Worm (Caenorhabditis elegans) whole organism, late embryonic: Measurements from ENCODE around the gene fbxa-182.

Experiments
- C38D4.7 ChIP-seq: fragments of 200-800 bp; sonication (Bioruptor generic); optimal IDR thresholded peaks from 2 replicates; lab custom pipeline; 2018; ENCODE audit warnings: mild to moderate bottlenecking, missing genetic modification characterization, moderate library complexity, missing compliant biosample characterization
- F13H6.1 ChIP-seq: sonication (generic microtip); optimal IDR thresholded peaks from 2 replicates; lab custom pipeline; 2016; ENCODE audit warnings: missing genetic modification characterization, missing compliant biosample characterization
- K02D7.2 ChIP-seq: sonication (generic microtip); optimal IDR thresholded peaks from 2 replicates; lab custom pipeline; 2017; ENCODE audit warnings: mild to moderate bottlenecking, missing genetic modification characterization, missing compliant biosample characterization
- K09A11.1 ChIP-seq: sonication (generic microtip); optimal IDR thresholded peaks from 2 replicates; lab custom pipeline; 2017; ENCODE audit warnings: antibody characterized with exemption, mild to moderate bottlenecking, missing genetic modification characterization, missing compliant biosample characterization; ENCODE audit not compliant: insufficient read depth
- ama-1 ChIP-seq: fragments of 150-350 bp; optimal IDR thresholded peaks from 2 replicates; lab custom pipeline; 2014
- ceh-22 ChIP-seq: sonication (generic microtip); optimal IDR thresholded peaks from 2 replicates; lab custom pipeline; 2017; ENCODE audit warnings: missing biosample characterization, missing genetic modification characterization
- ceh-30 ChIP-seq: fragments of 150-350 bp; optimal IDR thresholded peaks from 2 replicates; lab custom pipeline; 2014; ENCODE audit warnings: missing biosample characterization, missing genetic modification characterization
- ceh-34 ChIP-seq: sonication (generic microtip); optimal IDR thresholded peaks from 2 replicates; lab custom pipeline; 2016; ENCODE audit warnings: mild to moderate bottlenecking, missing genetic modification characterization, missing compliant biosample characterization
- ceh-45 ChIP-seq: fragments of 200-800 bp; sonication (Bioruptor generic); IDR thresholded peaks from 2 replicates; pipeline ENCODE4 v1.3.6; 2022; ENCODE audit warnings: missing genetic modification reagents, missing genetic modification characterization, missing compliant biosample characterization
- ceh-48 ChIP-seq: sonication (generic microtip); optimal IDR thresholded peaks from 2 replicates; lab custom pipeline; 2016; ENCODE audit warnings: missing genetic modification characterization, inconsistent platforms, missing compliant biosample characterization
- ceh-6 ChIP-seq: fragments of 200-800 bp; sonication (Bioruptor generic); optimal IDR thresholded peaks from 2 replicates; lab custom pipeline; 2018; ENCODE audit warnings: mild to moderate bottlenecking, missing genetic modification characterization, missing compliant biosample characterization
- ceh-9 ChIP-seq: sonication (generic microtip); optimal IDR thresholded peaks from 2 replicates; lab custom pipeline; 2016; ENCODE audit warnings: mild to moderate bottlenecking, missing genetic modification characterization, inconsistent platforms, missing compliant biosample characterization
- dve-1 ChIP-seq: sonication (generic microtip); optimal IDR thresholded peaks from 2 replicates; lab custom pipeline; 2017; ENCODE audit warnings: antibody characterized with exemption, mild to moderate bottlenecking, missing genetic modification characterization, missing compliant biosample characterization
- elt-2 ChIP-seq: sonication (generic microtip); optimal IDR thresholded peaks from 2 replicates; lab custom pipeline; 2016; ENCODE audit warnings: missing genetic modification reagents, missing genetic modification characterization, missing compliant biosample characterization
- elt-4 ChIP-seq: sonication (generic microtip); optimal IDR thresholded peaks from 2 replicates; lab custom pipeline; 2016; ENCODE audit warnings: missing genetic modification characterization, missing compliant biosample characterization
- ets-4 ChIP-seq: sonication (generic microtip); optimal IDR thresholded peaks from 2 replicates; lab custom pipeline; 2016; ENCODE audit warnings: missing genetic modification characterization, missing compliant biosample characterization
- hlh-15 ChIP-seq: sonication (generic microtip); optimal IDR thresholded peaks from 2 replicates; lab custom pipeline; 2016; ENCODE audit warnings: missing genetic modification characterization, missing compliant biosample characterization
- hlh-6 ChIP-seq: sonication (generic microtip); optimal IDR thresholded peaks from 2 replicates; lab custom pipeline; 2016; ENCODE audit warnings: missing genotype, missing genetic modification characterization, missing compliant biosample characterization
- lin-11 ChIP-seq: fragments of 200-800 bp; sonication (Bioruptor generic); optimal IDR thresholded peaks from 2 replicates; lab custom pipeline; 2018; ENCODE audit warnings: mild to moderate bottlenecking, missing genetic modification characterization, missing compliant biosample characterization
- mec-3 ChIP-seq: sonication (generic microtip); optimal IDR thresholded peaks from 2 replicates; lab custom pipeline; 2016; ENCODE audit warnings: borderline replicate concordance, missing genetic modification characterization, missing compliant biosample characterization
- nfya-1 ChIP-seq: sonication (generic microtip); optimal IDR thresholded peaks from 2 replicates; lab custom pipeline; 2017; ENCODE audit warnings: missing genetic modification characterization, mild to moderate bottlenecking, missing compliant biosample characterization, antibody characterized with exemption, moderate library complexity
- nhr-232 ChIP-seq: sonication (generic microtip); optimal IDR thresholded peaks from 2 replicates; lab custom pipeline; 2016; ENCODE audit warnings: missing genetic modification characterization, missing compliant biosample characterization
- odd-2 ChIP-seq: sonication (generic microtip); optimal IDR thresholded peaks from 2 replicates; lab custom pipeline; 2017; ENCODE audit warnings: antibody characterized with exemption, mild to moderate bottlenecking, missing genetic modification characterization, missing compliant biosample characterization
- pag-3 ChIP-seq: sonication (generic microtip); optimal IDR thresholded peaks from 2 replicates; lab custom pipeline; 2016; ENCODE audit warnings: missing compliant biosample characterization, missing genetic modification characterization, borderline replicate concordance
- pat-9 ChIP-seq: fragments of 200-800 bp; sonication (Bioruptor generic); optimal IDR thresholded peaks from 2 replicates; lab custom pipeline; 2018; ENCODE audit warnings: mild to moderate bottlenecking, missing genetic modification characterization, moderate library complexity, missing compliant biosample characterization
- pax-1 ChIP-seq: fragments of 150-350 bp; optimal IDR thresholded peaks from 2 replicates; lab custom pipeline; 2014; ENCODE audit warnings: missing biosample characterization, missing genetic modification characterization
- pha-4 ChIP-seq: fragments of 150-350 bp; optimal IDR thresholded peaks from 2 replicates; lab custom pipeline; 2018; ENCODE audit warnings: missing biosample characterization, missing genetic modification reagents, missing genetic modification characterization
- pqm-1 ChIP-seq: sonication (generic microtip); optimal IDR thresholded peaks from 2 replicates; lab custom pipeline; 2016; ENCODE audit warnings: missing genetic modification characterization, missing compliant biosample characterization
- pros-1 ChIP-seq: fragments of 150-350 bp; optimal IDR thresholded peaks from 2 replicates; lab custom pipeline; 2014; ENCODE audit warnings: missing biosample characterization, missing genetic modification reagents, missing genetic modification characterization
- rnt-1 ChIP-seq: sonication (generic microtip); optimal IDR thresholded peaks from 2 replicates; lab custom pipeline; 2016; ENCODE audit warnings: missing genetic modification characterization, missing compliant biosample characterization
- sox-2 ChIP-seq: fragments of 200-800 bp; sonication (Bioruptor generic); IDR thresholded peaks from 2 replicates; pipeline ENCODE4 v1.3.6; 2022; ENCODE audit warnings: missing genetic modification reagents, missing genetic modification characterization, missing compliant biosample characterization
- sox-4 ChIP-seq: sonication (generic microtip); optimal IDR thresholded peaks from 2 replicates; lab custom pipeline; 2017; ENCODE audit warnings: mild to moderate bottlenecking, missing genetic modification characterization, inconsistent platforms, missing compliant biosample characterization
- tbx-7 ChIP-seq: sonication (generic microtip); optimal IDR thresholded peaks from 2 replicates; lab custom pipeline; 2016; ENCODE audit warnings: missing genotype, missing genetic modification characterization, missing compliant biosample characterization
- ttx-3 ChIP-seq: sonication (generic microtip); optimal IDR thresholded peaks from 2 replicates; lab custom pipeline; 2016; ENCODE audit warnings: missing genetic modification reagents, missing genetic modification characterization, missing compliant biosample characterization
- unc-86 ChIP-seq: sonication (generic microtip); optimal IDR thresholded peaks from 2 replicates; lab custom pipeline; 2016; ENCODE audit warnings: missing genetic modification characterization, missing compliant biosample characterization
- zip-5 ChIP-seq: sonication (generic microtip); optimal IDR thresholded peaks from 2 replicates; lab custom pipeline; 2016; ENCODE audit warnings: missing genetic modification characterization, missing compliant biosample characterization

Gene fbxa-182

ce11 chrII:2383334-2383733, 29.2 kb downstream of the fbxa-182 start, which contains the start of gene F16G10.8:
F16G10.8 (minus strand) TSS chrII:2383434.
- no peak for TF ChIP-seq K02D7.2 (tag; lab: Kevin White, UChicago)
- no peak for TF ChIP-seq elt-4 (tag; lab: Kevin White, UChicago)
- TF ChIP-seq pros-1 (tag; lab: Kevin White, UChicago): no peak
- no peak for TF ChIP-seq nhr-232

- TF ChIP-seq nfya-1 (tag; lab: Kevin White, UChicago): peak; percentile 6
- no peak for TF ChIP-seq ceh-34
Measured at ce11 chrII:2380174-2380573, 32.4 kb downstream of the fbxa-182 start, which contains the start of gene F16G10.7. F16G10.7 (minus strand) TSS chrII:2380274.

ce11 chrII:2379673-2380072, 32.9 kb downstream of the fbxa-182 start:
- TF ChIP-seq pat-9 (tag; lab: Kevin White, UChicago): no peak
- TF ChIP-seq K09A11.1 (tag; lab: Kevin White, UChicago): no peak
- no peak for TF ChIP-seq dve-1 (tag; lab: Kevin White, UChicago)
- no peak for TF ChIP-seq lin-11 (tag; lab: Kevin White, UChicago)
- no peak for TF ChIP-seq nhr-232
- TF ChIP-seq mec-3 (tag; lab: Kevin White, UChicago): no peak
- no peak for TF ChIP-seq odd-2 (tag; lab: Kevin White, UChicago)
- TF ChIP-seq pax-1 (tag; lab: Kevin White, UChicago): no peak
- no peak for TF ChIP-seq ttx-3
- TF ChIP-seq rnt-1 (tag; lab: Kevin White, UChicago): no peak
- TF ChIP-seq ama-1 (lab: Kevin White, UChicago): no peak
- no peak for TF ChIP-seq ceh-45
- TF ChIP-seq F13H6.1 (tag; lab: Kevin White, UChicago): no peak
- TF ChIP-seq ceh-30 (tag; lab: Kevin White, UChicago): no peak
- TF ChIP-seq ets-4 (tag; lab: Kevin White, UChicago): no peak
- TF ChIP-seq ceh-9: no peak
- TF ChIP-seq nfya-1 (tag; lab: Kevin White, UChicago): no peak
- no peak for TF ChIP-seq sox-4 (tag; lab: Kevin White, UChicago)
- no peak for TF ChIP-seq unc-86
- no peak for TF ChIP-seq ceh-34

ce11 chrII:2378465-2379009, 34.0 kb downstream of the fbxa-182 start:
- TF ChIP-seq unc-86: no peak
- no peak for TF ChIP-seq pag-3 (tag; lab: Kevin White, UChicago)
- no peak for TF ChIP-seq ceh-6
- TF ChIP-seq pha-4 (tag; lab: Kevin White, UChicago): no peak
- TF ChIP-seq zip-5 (tag; lab: Kevin White, UChicago): peak; percentile 70
- TF ChIP-seq ceh-48 (tag; lab: Kevin White, UChicago): no peak
- TF ChIP-seq C38D4.7: no peak
- no peak for TF ChIP-seq ceh-22 (tag; lab: Kevin White, UChicago)
- no peak for TF ChIP-seq sox-2 (GFP tag; lab: Robert Waterston, UW)
- TF ChIP-seq hlh-6 (tag; lab: Kevin White, UChicago): no peak
- no peak for TF ChIP-seq nfya-1 (tag; lab: Kevin White, UChicago)
- TF ChIP-seq elt-4 (tag; lab: Kevin White, UChicago): peak; percentile 36
- TF ChIP-seq ets-4 (tag; lab: Kevin White, UChicago): peak; percentile 57
- TF ChIP-seq elt-2 (tag; lab: Kevin White, UChicago): peak; percentile 100
- TF ChIP-seq F13H6.1 (tag; lab: Kevin White, UChicago): no peak
- no peak for TF ChIP-seq pros-1 (tag; lab: Kevin White, UChicago)
- TF ChIP-seq pqm-1 (tag; lab: Kevin White, UChicago): peak; percentile 98

- TF ChIP-seq hlh-15 (tag; lab: Kevin White, UChicago) (no peak), tbx-7 (no peak), rnt-1 (tag; lab: Kevin White, UChicago) (no peak), unc-86 (no peak), pax-1 (tag; lab: Kevin White, UChicago) (no peak), ttx-3 (no peak), ceh-6 (no peak)
Measured at ce11 chrII:2377751-2378150, 34.8 kb downstream of the fbxa-182 start, which contains the start of gene F16G10.6. F16G10.6 (minus strand) TSS chrII:2377851.
